Worm (Caenorhabditis elegans): ENCODE results near the gene W03C9.1.

The W03C9.1 gene

DNA sequence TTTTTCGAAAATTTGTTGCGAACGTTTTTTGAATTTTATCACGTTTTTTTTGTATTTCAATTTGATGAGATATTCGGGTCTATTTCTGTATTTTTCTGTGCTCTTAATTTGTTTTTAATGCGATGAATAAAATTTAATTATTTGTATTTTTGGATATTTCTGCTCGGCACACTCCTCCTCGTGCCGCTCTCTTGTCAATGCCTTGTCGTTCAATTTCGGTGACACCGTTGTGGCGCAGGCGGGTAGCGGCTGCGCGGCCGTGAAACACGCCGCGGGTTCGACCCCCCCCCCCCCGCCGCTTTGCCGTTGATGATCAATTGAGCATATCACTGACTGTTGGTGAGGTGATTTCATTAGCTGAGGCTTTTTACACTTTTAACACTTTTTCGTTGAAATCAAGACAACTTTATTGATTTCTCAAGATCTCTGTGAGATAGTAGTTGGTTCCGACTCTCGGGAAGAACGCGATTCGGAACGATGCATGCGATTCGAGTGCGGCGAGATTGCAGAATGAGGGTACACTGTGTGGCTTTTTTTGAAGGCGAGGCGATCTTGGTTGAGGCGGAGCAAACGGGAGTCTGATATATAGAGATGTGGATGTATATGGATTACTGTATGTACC, 1.2 kb downstream of the W03C9.1 start (continued):
- TF ChIP-seq lim-6 (tag; optimal IDR thresholded peaks at IDR 0.05) (peak; percentile 99), odd-2 (tag; optimal IDR thresholded peaks at IDR 0.05) (peak; percentile 89), hlh-15 (tag; optimal IDR thresholded peaks at IDR 0.05) (peak; percentile 99), npax-4 (tag; optimal IDR thresholded peaks at IDR 0.05) (peak; percentile 98), K02D7.2 (tag; optimal IDR thresholded peaks at IDR 0.05) (peak; percentile 100), fax-1 (tag; optimal IDR thresholded peaks at IDR 0.05) (peak; percentile 98), unc-42 (tag; optimal IDR thresholded peaks at IDR 0.05) (peak; percentile 94), ceh-45 (GFP tag; IDR thresholded peaks at IDR 0.05) (peak; percentile 100), ahr-1 (tag; optimal IDR thresholded peaks at IDR 0.05) (peak; percentile 99), lin-11 (tag; optimal IDR thresholded peaks at IDR 0.05) (peak; percentile 98), ceh-48 (tag; optimal IDR thresholded peaks at IDR 0.05) (peak; percentile 100), ceh-6 (GFP tag; optimal IDR thresholded peaks at IDR 0.05) (peak; percentile 100), pag-3 (tag; optimal IDR thresholded peaks at IDR 0.05; ENCODE audit: borderline replicate concordance) (peak; percentile 99), ceh-19 (GFP tag; optimal IDR thresholded peaks at IDR 0.05) (peak; percentile 99), ceh-34 (tag; optimal IDR thresholded peaks at IDR 0.05) (peak; percentile 99), ztf-16 (tag; optimal IDR thresholded peaks at IDR 0.05) (peak; percentile 100), sdc-2 (tag; optimal IDR thresholded peaks at IDR 0.05) (peak; percentile 95), fkh-10 (GFP tag; optimal IDR thresholded peaks at IDR 0.05) (peak; percentile 89), sox-2 (GFP tag; IDR thresholded peaks at IDR 0.05) (peak; percentile 98), F13H6.1 (tag; optimal IDR thresholded peaks at IDR 0.05) (peak; percentile 99), T23F11.4 (GFP tag; optimal IDR thresholded peaks at IDR 0.05) (peak; percentile 100), zip-5 (tag; optimal IDR thresholded peaks at IDR 0.05) (peak; percentile 95), dmd-4 (tag; optimal IDR thresholded peaks at IDR 0.05; ENCODE audit: borderline replicate concordance) (peak; percentile 99), tbx-7 (tag; optimal IDR thresholded peaks at IDR 0.05) (peak; percentile 87), nhr-232 (tag; optimal IDR thresholded peaks at IDR 0.05) (peak; percentile 99), ceh-24 (tag; optimal IDR thresholded peaks at IDR 0.05) (peak; percentile 100), C38D4.7 (GFP tag; optimal IDR thresholded peaks at IDR 0.05) (peak; percentile 99), unc-55 (GFP tag; optimal IDR thresholded peaks at IDR 0.05) (no peak), ref-2 (tag; optimal IDR thresholded peaks at IDR 0.05) (peak; percentile 99), che-1 (tag; optimal IDR thresholded peaks at IDR 0.05) (peak; percentile 99), syd-9 (tag; optimal IDR thresholded peaks at IDR 0.05) (peak; percentile 99), hlh-30 (tag; optimal IDR thresholded peaks at IDR 0.05; ENCODE audit: insufficient read depth) (peak; percentile 87)

- TF ChIP-seq fkh-10 (GFP tag; optimal IDR thresholded peaks at IDR 0.05) (no peak), sdc-2 (tag; optimal IDR thresholded peaks at IDR 0.05) (peak; percentile 45), ceh-2 (tag; optimal IDR thresholded peaks at IDR 0.05) (peak; percentile 19), tbx-7 (tag; optimal IDR thresholded peaks at IDR 0.05) (no peak), rnt-1 (tag; optimal IDR thresholded peaks at IDR 0.05) (peak; percentile 58), pax-1 (tag; optimal IDR thresholded peaks at IDR 0.05) (no peak), elt-2 (tag; optimal IDR thresholded peaks at IDR 0.05) (peak; percentile 65), nhr-11 (tag; optimal IDR thresholded peaks at IDR 0.05) (no peak), unc-86 (tag; optimal IDR thresholded peaks at IDR 0.05) (peak; percentile 39), ceh-48 (tag; optimal IDR thresholded peaks at IDR 0.05) (peak; percentile 40), pqm-1 (tag; optimal IDR thresholded peaks at IDR 0.05) (no peak), dmd-4 (tag; optimal IDR thresholded peaks at IDR 0.05; ENCODE audit: borderline replicate concordance) (peak; percentile 44), elt-4 (tag; optimal IDR thresholded peaks at IDR 0.05) (no peak), pag-3 (tag; optimal IDR thresholded peaks at IDR 0.05; ENCODE audit: borderline replicate concordance) (no peak), tbx-2 (tag; optimal IDR thresholded peaks at IDR 0.05) (peak; percentile 38), ceh-18 (tag; optimal IDR thresholded peaks at IDR 0.05) (peak; percentile 44), T23F11.4 (GFP tag; optimal IDR thresholded peaks at IDR 0.05) (peak; percentile 34), F13H6.1 (tag; optimal IDR thresholded peaks at IDR 0.05) (no peak), lin-11 (tag; optimal IDR thresholded peaks at IDR 0.05) (peak; percentile 22), hlh-6 (tag; optimal IDR thresholded peaks at IDR 0.05) (peak; percentile 53), pat-9 (tag; optimal IDR thresholded peaks at IDR 0.05) (peak; percentile 60), hlh-30 (tag; optimal IDR thresholded peaks at IDR 0.05; ENCODE audit: insufficient read depth) (no peak), dve-1 (tag; optimal IDR thresholded peaks at IDR 0.05) (no peak), ets-4 (tag; optimal IDR thresholded peaks at IDR 0.05) (no peak), ceh-31 (tag; optimal IDR thresholded peaks at IDR 0.05) (peak; percentile 23), ceh-6 (GFP tag; optimal IDR thresholded peaks at IDR 0.05) (peak; percentile 60), pros-1 (tag; optimal IDR thresholded peaks at IDR 0.05) (no peak), ceh-34 (tag; optimal IDR thresholded peaks at IDR 0.05) (peak; percentile 11), che-1 (tag; optimal IDR thresholded peaks at IDR 0.05) (peak; percentile 54)
Measured at ce11 chrII:11958793-11959574, 2.9 kb downstream of the W03C9.1 start.

Data from whole organism, late embryonic.